Worm (Caenorhabditis elegans) whole organism, L1 larva: ENCODE data around the gene C01G10.17.

Experiments
- C04F5.9 ChIP-seq: sonication (generic microtip); optimal IDR thresholded peaks from 2 replicates; lab custom pipeline; 2016; ENCODE audit warnings: missing genetic modification characterization, missing compliant biosample characterization
- C16A3.4 ChIP-seq: fragments of 150-350 bp; optimal IDR thresholded peaks from 2 replicates; lab custom pipeline; 2014; ENCODE audit warnings: missing biosample characterization, missing genetic modification characterization
- C34B4.2 ChIP-seq: sonication (generic microtip); optimal IDR thresholded peaks from 2 replicates; lab custom pipeline; 2017; ENCODE audit warnings: mild to moderate bottlenecking, missing genetic modification characterization, missing compliant biosample characterization
- F16B12.6 ChIP-seq: fragments of 150-350 bp; optimal IDR thresholded peaks from 2 replicates; lab custom pipeline; 2014; ENCODE audit warnings: missing biosample characterization, missing genetic modification characterization
- Y116A8C.19 ChIP-seq: sonication (generic microtip); optimal IDR thresholded peaks from 2 replicates; lab custom pipeline; 2016; ENCODE audit warnings: missing compliant biosample characterization, missing genetic modification characterization, borderline replicate concordance
- ama-1 ChIP-seq: fragments of 150-350 bp; optimal IDR thresholded peaks from 2 replicates; lab custom pipeline; 2014
- blmp-1 ChIP-seq: fragments of 150-350 bp; optimal IDR thresholded peaks from 2 replicates; lab custom pipeline; 2014; ENCODE audit warnings: missing biosample characterization, missing genetic modification characterization
- ceh-63 ChIP-seq: fragments of 200-800 bp; sonication (Bioruptor generic); optimal IDR thresholded peaks from 2 replicates; lab custom pipeline; 2018; ENCODE audit warnings: mild to moderate bottlenecking, missing genetic modification characterization, missing compliant biosample characterization
- ceh-8 ChIP-seq: fragments of 200-800 bp; sonication (Bioruptor generic); optimal IDR thresholded peaks from 2 replicates; lab custom pipeline; 2018; ENCODE audit warnings: mild to moderate bottlenecking, missing genetic modification characterization, moderate library complexity, missing compliant biosample characterization
- ceh-82 ChIP-seq, 3 experiments: fragments of 150-350 bp in 1 of 3; sonication (generic microtip) in 2 of 3; optimal IDR thresholded peaks; 2 replicates each; lab custom pipeline; 2014 to 2017; ENCODE audit warnings: missing biosample characterization in 3 of 3, missing genetic modification characterization in 3 of 3
- ceh-88 ChIP-seq: fragments of 200-800 bp; sonication (Bioruptor generic); IDR thresholded peaks from 2 replicates; pipeline ENCODE4 v1.3.6; 2022; ENCODE audit warnings: missing genetic modification characterization, missing compliant biosample characterization
- ces-1 ChIP-seq: fragments of 150-350 bp; optimal IDR thresholded peaks from 2 replicates; lab custom pipeline; 2014; ENCODE audit warnings: missing biosample characterization, missing genetic modification reagents, missing genetic modification characterization
- egl-27 ChIP-seq, 2 experiments: fragments of 150-350 bp in 1 of 2; sonication (generic microtip); optimal IDR thresholded peaks; 3 replicates each; lab custom pipeline; 2017 to 2018; ENCODE audit warnings: missing biosample characterization in 2 of 2, missing genetic modification characterization in 2 of 2, missing genetic modification reagents in 2 of 2
- elt-2 ChIP-seq: sonication (generic microtip); optimal IDR thresholded peaks from 2 replicates; lab custom pipeline; 2016; ENCODE audit warnings: missing genetic modification characterization, mild to moderate bottlenecking, inconsistent platforms, missing compliant biosample characterization, missing genetic modification reagents
- elt-3 ChIP-seq, 6 experiments: fragments of 150-350 bp in 1 of 6; sonication (generic microtip); optimal IDR thresholded peaks; 2 replicates each; lab custom pipeline; 2017 to 2018; ENCODE audit warnings: missing biosample characterization in 6 of 6, missing genetic modification characterization in 6 of 6, inconsistent platforms in 1 of 6
- ets-5 ChIP-seq: fragments of 200-800 bp; sonication (Bioruptor generic); IDR thresholded peaks from 2 replicates; pipeline ENCODE4 v1.3.6; 2022; ENCODE audit warnings: missing genetic modification characterization, missing compliant biosample characterization
- fkh-4 ChIP-seq: sonication (generic microtip); optimal IDR thresholded peaks from 2 replicates; lab custom pipeline; 2016; ENCODE audit warnings: missing compliant biosample characterization, missing genetic modification characterization, borderline replicate concordance
- fos-1 ChIP-seq: fragments of 150-350 bp; optimal IDR thresholded peaks from 2 replicates; lab custom pipeline; 2014; ENCODE audit warnings: missing biosample characterization, missing genetic modification characterization
- grh-1 ChIP-seq: fragments of 200-800 bp; sonication (Bioruptor generic); IDR thresholded peaks from 2 replicates; pipeline ENCODE4 v1.3.6; 2022; ENCODE audit warnings: missing genetic modification reagents, missing genetic modification characterization, missing compliant biosample characterization
- hlh-17 ChIP-seq: fragments of 200-800 bp; sonication (Bioruptor generic); optimal IDR thresholded peaks from 2 replicates; lab custom pipeline; 2018; ENCODE audit warnings: missing genetic modification characterization, mild to moderate bottlenecking, missing compliant biosample characterization, moderate library complexity, borderline replicate concordance
- hlh-4 ChIP-seq: sonication (generic microtip); optimal IDR thresholded peaks from 2 replicates; lab custom pipeline; 2016; ENCODE audit warnings: mild to moderate bottlenecking, missing genetic modification characterization, missing compliant biosample characterization
- hpl-2 ChIP-seq: fragments of 150-350 bp; optimal IDR thresholded peaks from 2 replicates; lab custom pipeline; 2014; ENCODE audit warnings: missing biosample characterization, missing genetic modification reagents, missing genetic modification characterization
- isw-1 ChIP-seq: fragments of 200-800 bp; sonication (Bioruptor generic); IDR thresholded peaks from 2 replicates; pipeline ENCODE4 v1.3.6; 2022; ENCODE audit warnings: missing genetic modification characterization, missing compliant biosample characterization
- jun-1 ChIP-seq: fragments of 150-350 bp; optimal IDR thresholded peaks from 2 replicates; lab custom pipeline; 2014; ENCODE audit warnings: missing biosample characterization, missing genetic modification reagents, missing genetic modification characterization
- lin-35 ChIP-seq, 2 experiments: fragments of 150-350 bp; optimal IDR thresholded peaks; 2 replicates each; lab custom pipeline; 2014; ENCODE audit warnings: missing biosample characterization in 2 of 2, missing genetic modification characterization in 2 of 2, missing genetic modification reagents in 2 of 2
- lir-3 ChIP-seq: sonication (generic microtip); optimal IDR thresholded peaks from 2 replicates; lab custom pipeline; 2016; ENCODE audit warnings: mild to moderate bottlenecking, missing genetic modification characterization, moderate library complexity, missing compliant biosample characterization; ENCODE audit not compliant: poor library complexity
- mab-9 ChIP-seq: fragments of 200-800 bp; sonication (Bioruptor generic); IDR thresholded peaks from 2 replicates; pipeline ENCODE4 v1.3.6; 2022; ENCODE audit warnings: missing genetic modification reagents, missing genetic modification characterization, missing compliant biosample characterization
- mdl-1 ChIP-seq, 2 experiments: fragments of 150-350 bp; optimal IDR thresholded peaks; 2 replicates each; lab custom pipeline; 2014 to 2017; ENCODE audit warnings: missing biosample characterization in 2 of 2, missing genetic modification characterization in 2 of 2, inconsistent platforms in 1 of 2
- mep-1 ChIP-seq: fragments of 150-350 bp; optimal IDR thresholded peaks from 2 replicates; lab custom pipeline; 2014; ENCODE audit warnings: missing biosample characterization, missing genetic modification characterization
- nhr-12 ChIP-seq: sonication (generic microtip); optimal IDR thresholded peaks from 2 replicates; lab custom pipeline; 2017; ENCODE audit warnings: missing biosample characterization, missing genetic modification characterization
- nhr-19 ChIP-seq: fragments of 200-800 bp; sonication (Bioruptor generic); conservative IDR thresholded peaks from 2 replicates; pipeline ENCODE4 v1.3.6; 2022; ENCODE audit warnings: missing genetic modification characterization, missing compliant biosample characterization
- nhr-237 ChIP-seq: fragments of 150-350 bp; optimal IDR thresholded peaks from 2 replicates; lab custom pipeline; 2014; ENCODE audit warnings: missing biosample characterization, missing genetic modification characterization
- nhr-71 ChIP-seq: sonication (generic microtip); optimal IDR thresholded peaks from 2 replicates; lab custom pipeline; 2016; ENCODE audit warnings: mild to moderate bottlenecking, missing genetic modification characterization, moderate library complexity, missing compliant biosample characterization
- nhr-77 ChIP-seq: fragments of 150-350 bp; optimal IDR thresholded peaks from 2 replicates; lab custom pipeline; 2014; ENCODE audit warnings: missing biosample characterization, missing genetic modification characterization
- nhr-85 ChIP-seq: sonication (generic microtip); peaks from one replicate; lab custom pipeline; 2016; ENCODE audit warnings: missing genetic modification characterization, inconsistent platforms, missing compliant biosample characterization
- nhr-90 ChIP-seq: sonication (generic microtip); optimal IDR thresholded peaks from 2 replicates; lab custom pipeline; 2016; ENCODE audit warnings: mild to moderate bottlenecking, missing genetic modification characterization, missing compliant biosample characterization; ENCODE audit not compliant: poor library complexity
- pag-3 ChIP-seq: sonication (generic microtip); optimal IDR thresholded peaks from 2 replicates; lab custom pipeline; 2017; ENCODE audit warnings: missing genetic modification characterization, mild to moderate bottlenecking, missing compliant biosample characterization, antibody characterized with exemption, borderline replicate concordance; ENCODE audit not compliant: insufficient read depth
- rnt-1 ChIP-seq: sonication (generic microtip); optimal IDR thresholded peaks from 2 replicates; lab custom pipeline; 2016; ENCODE audit warnings: mild to moderate bottlenecking, missing genetic modification characterization, moderate library complexity, missing compliant biosample characterization
- skn-1 ChIP-seq: fragments of 150-350 bp; optimal IDR thresholded peaks from 2 replicates; lab custom pipeline; 2014; ENCODE audit warnings: missing biosample characterization, missing genetic modification characterization
- snpc-4 ChIP-seq: fragments of 150-350 bp; optimal IDR thresholded peaks from 2 replicates; lab custom pipeline; 2014; ENCODE audit warnings: missing biosample characterization, missing genetic modification characterization
- snu-23 ChIP-seq: sonication (generic microtip); optimal IDR thresholded peaks from 2 replicates; lab custom pipeline; 2016; ENCODE audit warnings: missing genetic modification characterization, missing compliant biosample characterization
- sox-4 ChIP-seq: sonication (generic microtip); optimal IDR thresholded peaks from 2 replicates; lab custom pipeline; 2016; ENCODE audit warnings: missing genetic modification characterization, missing compliant biosample characterization
- sup-37 ChIP-seq: fragments of 200-800 bp; sonication (Bioruptor generic); optimal IDR thresholded peaks from 2 replicates; lab custom pipeline; 2018; ENCODE audit warnings: mild to moderate bottlenecking, missing genetic modification characterization, missing compliant biosample characterization
- swsn-7 ChIP-seq: sonication (generic microtip); optimal IDR thresholded peaks from 2 replicates; lab custom pipeline; 2016; ENCODE audit warnings: missing genetic modification characterization, missing compliant biosample characterization
- tbx-2 ChIP-seq: sonication (generic microtip); optimal IDR thresholded peaks from 2 replicates; lab custom pipeline; 2016; ENCODE audit warnings: missing genetic modification characterization, missing compliant biosample characterization
- unc-130 ChIP-seq: fragments of 150-350 bp; optimal IDR thresholded peaks from 2 replicates; lab custom pipeline; 2017; ENCODE audit warnings: missing biosample characterization, missing genetic modification characterization, inconsistent platforms
- unc-30 ChIP-seq: sonication (generic microtip); optimal IDR thresholded peaks from 2 replicates; lab custom pipeline; 2017; ENCODE audit warnings: missing biosample characterization, missing genetic modification characterization
- unc-62 ChIP-seq: fragments of 150-350 bp; optimal IDR thresholded peaks from 2 replicates; lab custom pipeline; 2014; ENCODE audit warnings: missing biosample characterization, missing genetic modification reagents, missing genetic modification characterization
- unc-86 ChIP-seq: sonication (generic microtip); optimal IDR thresholded peaks from 2 replicates; lab custom pipeline; 2016; ENCODE audit warnings: missing genetic modification characterization, missing compliant biosample characterization
- unc-98 ChIP-seq: fragments of 200-800 bp; sonication (Bioruptor generic); IDR thresholded peaks from 2 replicates; pipeline ENCODE4 v1.3.6; 2022; ENCODE audit warnings: missing genetic modification characterization, missing compliant biosample characterization
- xbp-1 ChIP-seq: sonication (generic microtip); optimal IDR thresholded peaks from 2 replicates; lab custom pipeline; 2016; ENCODE audit warnings: missing genetic modification characterization, missing compliant biosample characterization
- zag-1 ChIP-seq: fragments of 150-350 bp; optimal IDR thresholded peaks from 2 replicates; lab custom pipeline; 2014; ENCODE audit warnings: missing biosample characterization, missing genetic modification characterization
- ztf-4 ChIP-seq: fragments of 150-350 bp; optimal IDR thresholded peaks from 2 replicates; lab custom pipeline; 2014; ENCODE audit warnings: missing biosample characterization, missing genetic modification characterization

C01G10.17 gene

DNA sequence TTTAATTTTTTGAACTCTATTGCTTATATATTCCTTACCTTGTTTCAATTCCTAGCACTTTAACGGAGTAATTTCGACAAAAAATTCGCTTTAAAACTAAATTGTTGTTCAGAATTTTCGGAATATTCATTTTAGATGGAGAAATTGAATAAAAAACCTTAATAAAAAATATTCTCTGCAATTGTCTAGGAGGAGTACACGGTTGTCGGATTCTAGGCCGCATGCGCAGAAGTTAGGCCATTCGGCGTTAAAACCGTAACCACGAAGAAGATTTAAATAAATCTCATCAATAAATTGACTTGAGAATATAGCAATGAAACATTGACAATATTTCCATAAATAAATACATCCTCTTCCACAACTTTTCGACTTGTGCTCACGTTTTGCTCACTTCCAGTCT is 8.3 kb upstream of the C01G10.17 start, which contains the start of the genes C01G10.10 and C01G10.9 (continued):
- no peak for TF ChIP-seq fos-1 (tag; lab: Kevin White, UChicago)
- TF ChIP-seq isw-1 (GFP tag; lab: Robert Waterston, UW) = peak; percentile 46; the same call in 1 of the 2 replicates
- no peak for TF ChIP-seq C34B4.2 (tag; lab: Kevin White, UChicago)
- TF ChIP-seq mep-1 (tag; lab: Kevin White, UChicago) = peak; percentile 79
- peak; percentile 51 for TF ChIP-seq blmp-1 (tag; lab: Kevin White, UChicago)
- peak; percentile 38 for TF ChIP-seq skn-1 (tag; lab: Kevin White, UChicago)
- TF ChIP-seq elt-3 (tag; optimal IDR thresholded peaks at IDR 0.05; lab: Kevin White, UChicago) = peak in 1 of 6 experiments; percentile 60
- TF ChIP-seq C04F5.9 = peak; percentile 83
- TF ChIP-seq ceh-88 (GFP tag; lab: Robert Waterston, UW) = no peak
- TF ChIP-seq ztf-4 (tag; lab: Kevin White, UChicago) = no peak
- no peak for TF ChIP-seq ama-1
- peak; percentile 67 for TF ChIP-seq elt-2 (tag; lab: Kevin White, UChicago)
- TF ChIP-seq rnt-1 (tag; lab: Kevin White, UChicago) = peak; percentile 97
- no peak for TF ChIP-seq nhr-77 (tag; lab: Kevin White, UChicago)
- peak; percentile 80 for TF ChIP-seq hlh-4 (tag; lab: Kevin White, UChicago)
- peak; percentile 58; the same call in 1 of the 2 replicates for TF ChIP-seq unc-98 (GFP tag; lab: Robert Waterston, UW)
- no peak for TF ChIP-seq zag-1 (tag; lab: Kevin White, UChicago)
- TF ChIP-seq sox-4 (tag; lab: Kevin White, UChicago) = peak; percentile 90
- no peak for TF ChIP-seq F16B12.6 (tag; lab: Kevin White, UChicago)
- TF ChIP-seq grh-1 = 0 out of 2 replicates have a peak, but pooled peaks have one; percentile 34
- peak; percentile 96 for TF ChIP-seq lir-3 (tag; lab: Kevin White, UChicago)
- TF ChIP-seq unc-30 (tag; lab: Kevin White, UChicago) = no peak
- TF ChIP-seq lin-35 (GFP tag; optimal IDR thresholded peaks at IDR 0.05; lab: Kevin White, UChicago) = peak; percentile 21 to 46
- no peak for TF ChIP-seq nhr-237 (tag; lab: Kevin White, UChicago)
- peak; percentile 77 for TF ChIP-seq xbp-1 (tag; lab: Kevin White, UChicago)
- peak; percentile 87 for TF ChIP-seq tbx-2
- no peak for TF ChIP-seq ets-5 (GFP tag; lab: Robert Waterston, UW)
- peak; percentile 83 for TF ChIP-seq swsn-7 (tag; lab: Kevin White, UChicago)
- peak; percentile 46 for TF ChIP-seq unc-86 (tag; lab: Kevin White, UChicago)
- TF ChIP-seq nhr-12 (tag; lab: Kevin White, UChicago) = no peak
- TF ChIP-seq ceh-82 (tag; optimal IDR thresholded peaks at IDR 0.05; lab: Kevin White, UChicago) = peak; percentile 28 to 32 (median 30)
- peak; percentile 70 for TF ChIP-seq Y116A8C.19 (tag; lab: Kevin White, UChicago)
- peak; percentile 93 for TF ChIP-seq nhr-85
- peak; percentile 94 for TF ChIP-seq fkh-4 (tag; lab: Kevin White, UChicago)
- no peak for TF ChIP-seq unc-62 (GFP tag; lab: Kevin White, UChicago)
- peak; percentile 27 for TF ChIP-seq C16A3.4 (tag; lab: Kevin White, UChicago)
- no peak for TF ChIP-seq ces-1 (GFP tag; lab: Kevin White, UChicago)
- no peak for TF ChIP-seq hpl-2 (GFP tag; lab: Kevin White, UChicago)
- TF ChIP-seq mdl-1 (tag; optimal IDR thresholded peaks at IDR 0.05; lab: Kevin White, UChicago) = no peak
- TF ChIP-seq mab-9 (GFP tag; lab: Robert Waterston, UW) = peak; percentile 78; the same call in 1 of the 2 replicates
- TF ChIP-seq egl-27 (tag; optimal IDR thresholded peaks at IDR 0.05; lab: Kevin White, UChicago) = no peak
- peak; percentile 92 for TF ChIP-seq nhr-90
- TF ChIP-seq snu-23 (GFP tag; lab: Kevin White, UChicago) = peak; percentile 86
- peak; percentile 34 for TF ChIP-seq unc-130 (tag; lab: Kevin White, UChicago)
- TF ChIP-seq snpc-4 (tag; lab: Kevin White, UChicago) = peak; percentile 50
- peak; percentile 73 for TF ChIP-seq nhr-19 (GFP tag; lab: Robert Waterston, UW)
- TF ChIP-seq pag-3 (tag; lab: Kevin White, UChicago) = no peak
- TF ChIP-seq jun-1 (tag; lab: Kevin White, UChicago) = peak; percentile 29
- TF ChIP-seq ceh-8 (GFP tag; lab: Kevin White, UChicago) = no peak
- TF ChIP-seq hlh-17 (GFP tag; lab: Kevin White, UChicago) = no peak
- TF ChIP-seq ceh-63 (GFP tag; lab: Kevin White, UChicago) = no peak
- peak; percentile 87 for TF ChIP-seq nhr-71 (tag; lab: Kevin White, UChicago)
- no peak for TF ChIP-seq sup-37
